Worm (Caenorhabditis elegans) whole organism, midembryonic: Measurements from ENCODE around the gene ZC449.7.

Experiments
- flt-1 ChIP-seq: fragments of 200-800 bp; sonication (Bioruptor generic); IDR thresholded peaks from 2 replicates; pipeline ENCODE4 v1.3.6; 2022; ENCODE audit warnings: missing genetic modification characterization, missing compliant biosample characterization
- klf-2 ChIP-seq: fragments of 200-800 bp; sonication (Bioruptor generic); conservative IDR thresholded peaks from 2 replicates; pipeline ENCODE4 v1.3.6; 2022; ENCODE audit warnings: missing genetic modification reagents, missing genetic modification characterization, missing compliant biosample characterization
- med-1 ChIP-seq: sonication (generic microtip); optimal IDR thresholded peaks from 2 replicates; lab custom pipeline; 2017; ENCODE audit warnings: missing genetic modification characterization, mild to moderate bottlenecking, missing compliant biosample characterization, antibody characterized with exemption, missing genetic modification reagents; ENCODE audit not compliant: insufficient read depth
- ref-1 ChIP-seq: fragments of 200-800 bp; sonication (Bioruptor generic); conservative IDR thresholded peaks from 2 replicates; pipeline ENCODE4 v1.3.6; 2022; ENCODE audit warnings: missing genetic modification reagents, missing genetic modification characterization, missing compliant biosample characterization
- tab-1 ChIP-seq: fragments of 200-800 bp; sonication (Bioruptor generic); IDR thresholded peaks from 2 replicates; pipeline ENCODE4 v1.3.6; 2022; ENCODE audit warnings: missing genetic modification characterization, missing compliant biosample characterization
- ztf-23 ChIP-seq: fragments of 200-800 bp; sonication (Bioruptor generic); IDR thresholded peaks from 2 replicates; pipeline ENCODE4 v1.3.6; 2022; ENCODE audit warnings: missing genetic modification reagents, missing genetic modification characterization, missing compliant biosample characterization

DNA sequence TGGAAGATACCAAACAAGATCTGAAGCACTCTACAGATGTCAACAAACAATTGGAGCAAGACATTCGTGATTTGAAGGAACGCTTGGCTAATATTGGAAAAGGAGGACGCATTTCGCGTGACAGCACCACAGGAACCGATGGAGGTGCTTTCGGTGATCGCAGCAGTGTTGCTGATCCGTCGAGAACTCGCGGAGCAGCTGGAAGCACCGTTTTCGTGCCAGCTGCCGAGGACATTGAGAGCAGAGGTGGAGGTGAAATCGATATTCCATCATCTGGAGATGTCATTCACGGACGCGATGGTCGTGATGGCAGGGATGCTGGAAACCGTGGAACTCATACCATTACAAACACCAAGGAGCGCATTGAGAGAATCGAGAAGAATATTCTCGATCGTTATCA is 26.3 kb upstream of the ZC449.7 start:
- TF ChIP-seq ref-1 (no peak), ztf-23 (GFP tag; lab: Robert Waterston, UW) (no peak), flt-1 (GFP tag; lab: Robert Waterston, UW) (no peak), klf-2 (GFP tag; lab: Robert Waterston, UW) (no peak), med-1 (no peak), tab-1 (GFP tag; lab: Robert Waterston, UW) (no peak)
